Fruit fly (Drosophila melanogaster) whole organism, embryonic: ENCODE measurements around the gene CG17327.

Source experiments
- Adf1 ChIP-seq: fragments of 200-800 bp; sonication (Bioruptor generic); IDR thresholded peaks from 2 replicates; pipeline ENCODE4 v1.3.6; 2022; ENCODE audit warnings: missing biosample characterization, missing genetic modification characterization
- Aef1 ChIP-seq: fragments of 200-800 bp; sonication (Bioruptor generic); IDR thresholded peaks from 3 replicates; pipeline ENCODE4 v1.3.6; 2022; ENCODE audit warnings: missing biosample characterization, missing genetic modification characterization
- Blimp-1 ChIP-seq: fragments of 200-800 bp; sonication (Bioruptor generic); optimal IDR thresholded peaks from 3 replicates; lab custom pipeline; 2018; ENCODE audit warnings: missing biosample characterization, missing genetic modification characterization, mild to moderate bottlenecking, moderate library complexity, missing genetic modification reagents
- CG10366 ChIP-seq: fragments of 200-800 bp; sonication (Bioruptor generic); IDR thresholded peaks from 2 replicates; pipeline ENCODE4 v1.3.6; 2022; ENCODE audit warnings: missing biosample characterization, missing genetic modification characterization
- CG10431 ChIP-seq: fragments of 200-800 bp; sonication (Bioruptor generic); optimal IDR thresholded peaks from 3 replicates; lab custom pipeline; 2018; ENCODE audit warnings: missing biosample characterization, mild to moderate bottlenecking, missing genetic modification characterization
- CG11398 ChIP-seq: fragments of 200-800 bp; sonication (Bioruptor generic); optimal IDR thresholded peaks from 2 replicates; lab custom pipeline; 2016; ENCODE audit warnings: missing biosample characterization, missing genetic modification characterization
- CG1647 ChIP-seq: fragments of 200-800 bp; sonication (Bioruptor generic); optimal IDR thresholded peaks from 3 replicates; lab custom pipeline; 2016; ENCODE audit warnings: missing biosample characterization, missing genetic modification characterization
- CG17829 ChIP-seq: fragments of 200-800 bp; optimal IDR thresholded peaks from 2 replicates; lab custom pipeline; 2019; ENCODE audit warnings: missing biosample characterization, mild to moderate bottlenecking, missing genetic modification characterization, moderate library complexity
- CG17912 ChIP-seq: fragments of 200-800 bp; sonication (Bioruptor generic); optimal IDR thresholded peaks from 2 replicates; lab custom pipeline; 2018; ENCODE audit warnings: missing biosample characterization, mild to moderate bottlenecking, missing genetic modification characterization
- CG1792 ChIP-seq: fragments of 200-800 bp; sonication (Bioruptor generic); optimal IDR thresholded peaks from 2 replicates; lab custom pipeline; 2016; ENCODE audit warnings: missing biosample characterization, missing genetic modification characterization
- CG18262 ChIP-seq: fragments of 200-800 bp; optimal IDR thresholded peaks from 3 replicates; lab custom pipeline; 2019; ENCODE audit warnings: missing biosample characterization, mild to moderate bottlenecking, missing genetic modification characterization, moderate library complexity
- CG31365 ChIP-seq: fragments of 200-800 bp; sonication (Bioruptor generic); optimal IDR thresholded peaks from 2 replicates; lab custom pipeline; 2018; ENCODE audit warnings: missing biosample characterization, mild to moderate bottlenecking, missing genetic modification characterization
- CG31388 ChIP-seq: fragments of 200-800 bp; sonication (Bioruptor generic); optimal IDR thresholded peaks from 2 replicates; lab custom pipeline; 2016; ENCODE audit warnings: missing biosample characterization, missing genetic modification characterization
- CG3281 ChIP-seq: fragments of 200-800 bp; sonication (Bioruptor generic); optimal IDR thresholded peaks from 3 replicates; lab custom pipeline; 2017; ENCODE audit warnings: missing biosample characterization, mild to moderate bottlenecking, missing genetic modification characterization
- CG4820 ChIP-seq: fragments of 200-800 bp; sonication (Bioruptor generic); optimal IDR thresholded peaks from 3 replicates; lab custom pipeline; 2016; ENCODE audit warnings: missing biosample characterization, missing genetic modification characterization
- CG7839 ChIP-seq: fragments of 200-800 bp; sonication (Bioruptor generic); optimal IDR thresholded peaks from 3 replicates; lab custom pipeline; 2018; ENCODE audit warnings: missing biosample characterization, mild to moderate bottlenecking, missing genetic modification characterization, moderate library complexity
- CG8281 ChIP-seq: fragments of 200-800 bp; sonication (Bioruptor generic); optimal IDR thresholded peaks from 2 replicates; lab custom pipeline; 2018; ENCODE audit warnings: missing biosample characterization, mild to moderate bottlenecking, missing genetic modification characterization, moderate library complexity
- CG9727 ChIP-seq: fragments of 200-800 bp; sonication (Bioruptor generic); optimal IDR thresholded peaks from 3 replicates; lab custom pipeline; 2017; ENCODE audit warnings: missing biosample characterization, mild to moderate bottlenecking, missing genetic modification characterization
- Chrac-16 ChIP-seq: fragments of 200-800 bp; sonication (Bioruptor generic); optimal IDR thresholded peaks from 3 replicates; lab custom pipeline; 2016; ENCODE audit warnings: missing biosample characterization, missing genetic modification characterization
- Dll ChIP-seq: fragments of 200-800 bp; sonication (Bioruptor generic); IDR thresholded peaks from 4 replicates; pipeline ENCODE4 v1.3.6; 2022; ENCODE audit warnings: missing biosample characterization, missing genetic modification characterization; ENCODE audit not compliant: partially characterized antibody
- Fer3 ChIP-seq: fragments of 200-800 bp; sonication (Bioruptor generic); optimal IDR thresholded peaks from 2 replicates; lab custom pipeline; 2018; ENCODE audit warnings: missing biosample characterization, mild to moderate bottlenecking, missing genetic modification characterization, moderate library complexity
- Gug ChIP-seq: fragments of 200-800 bp; sonication (Bioruptor generic); IDR thresholded peaks from 4 replicates; pipeline ENCODE4 v1.3.6; 2022; ENCODE audit warnings: missing biosample characterization, missing genetic modification characterization
- HLHmδ ChIP-seq: fragments of 200-800 bp; sonication (Bioruptor generic); optimal IDR thresholded peaks from 2 replicates; lab custom pipeline; 2018; ENCODE audit warnings: missing biosample characterization, mild to moderate bottlenecking, missing genetic modification characterization, moderate library complexity
- Hr3 ChIP-seq: fragments of 200-800 bp; sonication (Bioruptor generic); optimal IDR thresholded peaks from 3 replicates; lab custom pipeline; 2016; ENCODE audit warnings: missing biosample characterization, missing genetic modification characterization
- Max ChIP-seq: fragments of 200-800 bp; sonication (Bioruptor generic); optimal IDR thresholded peaks from 2 replicates; lab custom pipeline; 2016; ENCODE audit warnings: missing biosample characterization, mild to moderate bottlenecking, missing genetic modification characterization
- NK7.1 ChIP-seq: fragments of 200-800 bp; sonication (Bioruptor generic); optimal IDR thresholded peaks from 3 replicates; lab custom pipeline; 2016; ENCODE audit warnings: missing biosample characterization, missing genetic modification characterization
- Oaz ChIP-seq: fragments of 200-800 bp; sonication (Bioruptor generic); IDR thresholded peaks from 2 replicates; pipeline ENCODE4 v1.3.6; 2022; ENCODE audit warnings: missing biosample characterization, missing genetic modification characterization
- Optix ChIP-seq: fragments of 200-800 bp; sonication (Bioruptor generic); IDR thresholded peaks from 3 replicates; pipeline ENCODE4 v1.3.6; 2022; ENCODE audit warnings: missing biosample characterization, missing genetic modification characterization
- Ravus ChIP-seq: fragments of 200-800 bp; sonication (Bioruptor generic); IDR thresholded peaks from 2 replicates; pipeline ENCODE4 v1.3.6; 2022; ENCODE audit warnings: missing biosample characterization, missing genetic modification characterization
- Usf ChIP-seq: fragments of 200-800 bp; sonication (Bioruptor generic); optimal IDR thresholded peaks from 2 replicates; lab custom pipeline; 2017; ENCODE audit warnings: missing genotype, missing biosample characterization, missing genetic modification characterization
- abd-A ChIP-seq: fragments of 200-800 bp; sonication (Bioruptor generic); optimal IDR thresholded peaks from 3 replicates; lab custom pipeline; 2019; ENCODE audit warnings: missing biosample characterization, mild to moderate bottlenecking, missing genetic modification characterization, moderate library complexity
- crc ChIP-seq: fragments of 200-800 bp; sonication (Bioruptor generic); optimal IDR thresholded peaks from 2 replicates; lab custom pipeline; 2016; ENCODE audit warnings: missing biosample characterization, missing genetic modification characterization
- crol ChIP-seq: fragments of 200-800 bp; sonication (Bioruptor generic); IDR thresholded peaks from 2 replicates; pipeline ENCODE4 v1.3.6; 2022; ENCODE audit warnings: missing biosample characterization, missing genetic modification characterization
- esg ChIP-seq: fragments of 200-800 bp; sonication (Bioruptor generic); conservative IDR thresholded peaks from 2 replicates; pipeline ENCODE4 v1.3.6; 2022; ENCODE audit warnings: missing biosample characterization, missing genetic modification characterization
- ewg ChIP-seq: fragments of 200-800 bp; sonication (Bioruptor generic); optimal IDR thresholded peaks from 3 replicates; lab custom pipeline; 2017; ENCODE audit warnings: mild to moderate bottlenecking, missing biosample characterization, missing genetic modification reagents, missing genetic modification characterization
- gcm2 ChIP-seq: fragments of 200-800 bp; sonication (Bioruptor generic); optimal IDR thresholded peaks from 2 replicates; lab custom pipeline; 2016; ENCODE audit warnings: missing biosample characterization, missing genetic modification characterization
- hb ChIP-seq: fragments of 200-800 bp; sonication (Bioruptor generic); IDR thresholded peaks from 3 replicates; pipeline ENCODE4 v1.3.6; 2022; ENCODE audit warnings: missing biosample characterization, missing genetic modification characterization; ENCODE audit not compliant: partially characterized antibody
- her ChIP-seq: fragments of 200-800 bp; sonication (Bioruptor generic); optimal IDR thresholded peaks from 2 replicates; lab custom pipeline; 2016; ENCODE audit warnings: missing biosample characterization, missing genetic modification characterization
- inv ChIP-seq: fragments of 200-800 bp; sonication (Bioruptor generic); IDR thresholded peaks from 2 replicates; pipeline ENCODE4 v1.3.6; 2022; ENCODE audit warnings: missing biosample characterization, missing genetic modification characterization; ENCODE audit not compliant: partially characterized antibody
- lbe ChIP-seq: fragments of 200-800 bp; sonication (Bioruptor generic); optimal IDR thresholded peaks from 2 replicates; lab custom pipeline; 2016; ENCODE audit warnings: missing biosample characterization, mild to moderate bottlenecking, missing genetic modification characterization
- oc ChIP-seq: fragments of 200-800 bp; sonication (Bioruptor generic); optimal IDR thresholded peaks from 2 replicates; lab custom pipeline; 2018; ENCODE audit warnings: missing biosample characterization, mild to moderate bottlenecking, missing genetic modification characterization, moderate library complexity
- otp ChIP-seq: fragments of 200-800 bp; sonication (Bioruptor generic); IDR thresholded peaks from 3 replicates; pipeline ENCODE4, ENCODE4 v1.3.6; 2022; ENCODE audit warnings: missing biosample characterization, missing genetic modification characterization
- pita ChIP-seq: fragments of 200-800 bp; sonication (Bioruptor generic); optimal IDR thresholded peaks from 2 replicates; lab custom pipeline; 2017; ENCODE audit warnings: missing biosample characterization, mild to moderate bottlenecking, missing genetic modification characterization
- seq ChIP-seq: fragments of 200-800 bp; sonication (Bioruptor generic); IDR thresholded peaks from 2 replicates; pipeline ENCODE4 v1.3.6; 2022; ENCODE audit warnings: missing biosample characterization, missing genetic modification characterization
- sisA ChIP-seq: fragments of 200-800 bp; sonication (Bioruptor generic); IDR thresholded peaks from 2 replicates; pipeline ENCODE4 v1.3.6; 2022; ENCODE audit warnings: missing biosample characterization, missing genetic modification characterization
- tgo ChIP-seq: fragments of 200-800 bp; sonication (Bioruptor generic); IDR thresholded peaks from 3 replicates; pipeline ENCODE4 v1.3.6; 2022; ENCODE audit warnings: missing biosample characterization, missing genetic modification characterization
- tio ChIP-seq: fragments of 200-800 bp; sonication (Bioruptor generic); optimal IDR thresholded peaks from 2 replicates; lab custom pipeline; 2017; ENCODE audit warnings: missing biosample characterization, missing genetic modification characterization, inconsistent platforms
- ttk ChIP-seq: fragments of 200-800 bp; sonication (Bioruptor generic); IDR thresholded peaks from 2 replicates; pipeline ENCODE4 v2.1.2; 2022; ENCODE audit warnings: missing biosample characterization, missing genetic modification characterization
- tup ChIP-seq: fragments of 200-800 bp; sonication (Bioruptor generic); optimal IDR thresholded peaks from 2 replicates; lab custom pipeline; 2016; ENCODE audit warnings: missing biosample characterization, mild to moderate bottlenecking, missing genetic modification characterization, moderate library complexity
- tx ChIP-seq: fragments of 200-800 bp; sonication (Bioruptor generic); optimal IDR thresholded peaks from 2 replicates; lab custom pipeline; 2016; ENCODE audit warnings: missing biosample characterization, missing genetic modification characterization
- wek ChIP-seq: fragments of 200-800 bp; sonication (Bioruptor generic); optimal IDR thresholded peaks from 3 replicates; lab custom pipeline; 2018; ENCODE audit warnings: missing biosample characterization, mild to moderate bottlenecking, missing genetic modification characterization, moderate library complexity

The CG17327 gene

dm6 chr3R:12997550-12998233, at the start of gene CG17327, which contains the start of the genes CG44194 and CG7518 (continued):
- TF ChIP-seq otp (no peak), CG1792 (GFP tag; lab: Kevin White, UChicago) (no peak), HLHmδ (GFP tag; lab: Kevin White, UChicago) (no peak), Chrac-16 (GFP tag; lab: Kevin White, UChicago) (no peak), ewg (GFP tag; lab: Kevin White, UChicago) (no peak), tup (no peak), hb (no peak), Ravus (GFP tag; lab: Robert Waterston, UW) (no peak), CG8281 (tag; lab: Kevin White, UChicago) (no peak), pita (no peak), seq (no peak), sisA (no peak), CG3281 (no peak), Aef1 (GFP tag; lab: Robert Waterston, UW) (no peak), tx (GFP tag; lab: Kevin White, UChicago) (peak; percentile 16), crol (GFP tag; lab: Robert Waterston, UW) (no peak), tgo (no peak), Optix (GFP tag; lab: Robert Waterston, UW) (no peak), CG11398 (GFP tag; lab: Kevin White, UChicago) (no peak), CG9727 (GFP tag; lab: Kevin White, UChicago) (peak; percentile 32), oc (tag; lab: Kevin White, UChicago) (no peak), Gug (no peak; the same call in 3 of the 4 replicates), CG10366 (GFP tag; lab: Robert Waterston, UW) (no peak), esg (GFP tag; lab: Robert Waterston, UW) (no peak), CG18262 (tag; lab: Kevin White, UChicago) (no peak), Blimp-1 (GFP tag; lab: Kevin White, UChicago) (no peak), wek (no peak), CG17829 (tag; lab: Kevin White, UChicago) (peak; percentile 47), ttk (GFP tag; lab: Robert Waterston, UW) (no peak), CG1647 (no peak), inv (GFP tag; lab: Robert Waterston, UW) (no peak), NK7.1 (GFP tag; lab: Kevin White, UChicago) (no peak), CG10431 (GFP tag; lab: Kevin White, UChicago) (no peak), Adf1 (GFP tag; lab: Robert Waterston, UW) (no peak), Oaz (no peak), her (no peak), gcm2 (GFP tag; lab: Kevin White, UChicago) (no peak), crc (GFP tag; lab: Kevin White, UChicago) (no peak), Max (GFP tag; lab: Kevin White, UChicago) (no peak), CG7839 (tag; lab: Kevin White, UChicago) (no peak), CG31388 (GFP tag; lab: Kevin White, UChicago) (no peak), CG31365 (tag; lab: Kevin White, UChicago) (no peak), Dll (peak; percentile 38; the same call in 1 of the 4 replicates), Usf (GFP tag; lab: Kevin White, UChicago) (no peak), lbe (no peak), abd-A (no peak), Hr3 (peak; percentile 53), CG4820 (GFP tag; lab: Kevin White, UChicago) (no peak), CG17912 (GFP tag; lab: Kevin White, UChicago) (no peak), tio (GFP tag; lab: Kevin White, UChicago) (no peak), Fer3 (tag; lab: Kevin White, UChicago) (no peak)
